Worm (Caenorhabditis elegans) whole organism, L1 larva: ENCODE results near the gene K08F9.3.

Experiments
- C04F5.9 ChIP-seq: sonication (generic microtip); optimal IDR thresholded peaks from 2 replicates; lab custom pipeline; 2016; ENCODE audit warnings: missing genetic modification characterization, missing compliant biosample characterization
- alr-1 ChIP-seq: fragments of 200-800 bp; sonication (Bioruptor generic); optimal IDR thresholded peaks from 2 replicates; lab custom pipeline; 2018; ENCODE audit warnings: borderline replicate concordance, mild to moderate bottlenecking, missing genetic modification characterization, missing compliant biosample characterization
- aly-2 ChIP-seq: fragments of 150-350 bp; optimal IDR thresholded peaks from 2 replicates; lab custom pipeline; 2014; ENCODE audit warnings: missing biosample characterization, missing genetic modification characterization
- ama-1 ChIP-seq: fragments of 150-350 bp; optimal IDR thresholded peaks from 2 replicates; lab custom pipeline; 2014
- ceh-63 ChIP-seq: fragments of 200-800 bp; sonication (Bioruptor generic); optimal IDR thresholded peaks from 2 replicates; lab custom pipeline; 2018; ENCODE audit warnings: mild to moderate bottlenecking, missing genetic modification characterization, missing compliant biosample characterization
- ceh-82 ChIP-seq, 3 experiments: fragments of 150-350 bp in 1 of 3; sonication (generic microtip) in 2 of 3; optimal IDR thresholded peaks; 2 replicates each; lab custom pipeline; 2014 to 2017; ENCODE audit warnings: missing biosample characterization in 3 of 3, missing genetic modification characterization in 3 of 3
- ceh-88 ChIP-seq: fragments of 200-800 bp; sonication (Bioruptor generic); IDR thresholded peaks from 2 replicates; pipeline ENCODE4 v1.3.6; 2022; ENCODE audit warnings: missing genetic modification characterization, missing compliant biosample characterization
- ceh-90 ChIP-seq: sonication (generic microtip); optimal IDR thresholded peaks from 2 replicates; lab custom pipeline; 2016; ENCODE audit warnings: missing genetic modification characterization, missing compliant biosample characterization
- efl-1 ChIP-seq, 4 experiments: fragments of 150-350 bp; optimal IDR thresholded peaks in 3 of 4; peaks in 1 of 4; 1 replicate in 1 of 4; 2 replicates in 3 of 4; lab custom pipeline; 2014; ENCODE audit warnings: missing biosample characterization in 2 of 4, missing genetic modification characterization in 2 of 4, missing genetic modification reagents in 2 of 4
- egl-27 ChIP-seq, 2 experiments: fragments of 150-350 bp in 1 of 2; sonication (generic microtip); optimal IDR thresholded peaks; 3 replicates each; lab custom pipeline; 2017 to 2018; ENCODE audit warnings: missing biosample characterization in 2 of 2, missing genetic modification characterization in 2 of 2, missing genetic modification reagents in 2 of 2
- elt-2 ChIP-seq: sonication (generic microtip); optimal IDR thresholded peaks from 2 replicates; lab custom pipeline; 2016; ENCODE audit warnings: missing genetic modification characterization, mild to moderate bottlenecking, inconsistent platforms, missing compliant biosample characterization, missing genetic modification reagents
- elt-3 ChIP-seq, 6 experiments: fragments of 150-350 bp in 1 of 6; sonication (generic microtip); optimal IDR thresholded peaks; 2 replicates each; lab custom pipeline; 2017 to 2018; ENCODE audit warnings: missing biosample characterization in 6 of 6, missing genetic modification characterization in 6 of 6, inconsistent platforms in 1 of 6
- ets-5 ChIP-seq: fragments of 200-800 bp; sonication (Bioruptor generic); IDR thresholded peaks from 2 replicates; pipeline ENCODE4 v1.3.6; 2022; ENCODE audit warnings: missing genetic modification characterization, missing compliant biosample characterization
- fkh-4 ChIP-seq: sonication (generic microtip); optimal IDR thresholded peaks from 2 replicates; lab custom pipeline; 2016; ENCODE audit warnings: missing compliant biosample characterization, missing genetic modification characterization, borderline replicate concordance
- fkh-8 ChIP-seq: sonication (generic microtip); optimal IDR thresholded peaks from 2 replicates; lab custom pipeline; 2016; ENCODE audit warnings: mild to moderate bottlenecking, missing genetic modification characterization, missing compliant biosample characterization
- hlh-17 ChIP-seq: fragments of 200-800 bp; sonication (Bioruptor generic); optimal IDR thresholded peaks from 2 replicates; lab custom pipeline; 2018; ENCODE audit warnings: missing genetic modification characterization, mild to moderate bottlenecking, missing compliant biosample characterization, moderate library complexity, borderline replicate concordance
- hlh-4 ChIP-seq: sonication (generic microtip); optimal IDR thresholded peaks from 2 replicates; lab custom pipeline; 2016; ENCODE audit warnings: mild to moderate bottlenecking, missing genetic modification characterization, missing compliant biosample characterization
- irx-1 ChIP-seq: sonication (generic microtip); optimal IDR thresholded peaks from 2 replicates; lab custom pipeline; 2016; ENCODE audit warnings: missing genetic modification characterization, missing compliant biosample characterization
- lin-13 ChIP-seq: fragments of 150-350 bp; optimal IDR thresholded peaks from 2 replicates; lab custom pipeline; 2014; ENCODE audit warnings: missing biosample characterization, missing genetic modification reagents, missing genetic modification characterization
- lin-14 ChIP-seq: fragments of 200-800 bp; sonication (Bioruptor generic); optimal IDR thresholded peaks from 2 replicates; lab custom pipeline; 2018; ENCODE audit warnings: mild to moderate bottlenecking, missing genetic modification characterization, moderate library complexity, missing compliant biosample characterization
- lin-15B ChIP-seq: fragments of 150-350 bp; sonication (generic microtip); optimal IDR thresholded peaks from 3 replicates; lab custom pipeline; 2014; ENCODE audit warnings: missing biosample characterization, missing genetic modification characterization
- lsy-2 ChIP-seq, 2 experiments: fragments of 150-350 bp; optimal IDR thresholded peaks; 2 replicates each; lab custom pipeline; 2014; ENCODE audit warnings: missing biosample characterization in 2 of 2, missing genetic modification characterization in 2 of 2
- mep-1 ChIP-seq: fragments of 150-350 bp; optimal IDR thresholded peaks from 2 replicates; lab custom pipeline; 2014; ENCODE audit warnings: missing biosample characterization, missing genetic modification characterization
- nhr-11 ChIP-seq: fragments of 150-350 bp; optimal IDR thresholded peaks from 2 replicates; lab custom pipeline; 2014; ENCODE audit warnings: missing biosample characterization, missing genetic modification characterization
- nhr-237 ChIP-seq: fragments of 150-350 bp; optimal IDR thresholded peaks from 2 replicates; lab custom pipeline; 2014; ENCODE audit warnings: missing biosample characterization, missing genetic modification characterization
- nhr-47 ChIP-seq: sonication (generic microtip); optimal IDR thresholded peaks from 2 replicates; lab custom pipeline; 2016; ENCODE audit warnings: mild to moderate bottlenecking, missing genetic modification characterization, moderate library complexity, missing compliant biosample characterization
- nhr-71 ChIP-seq: sonication (generic microtip); optimal IDR thresholded peaks from 2 replicates; lab custom pipeline; 2016; ENCODE audit warnings: mild to moderate bottlenecking, missing genetic modification characterization, moderate library complexity, missing compliant biosample characterization
- nhr-85 ChIP-seq: sonication (generic microtip); peaks from one replicate; lab custom pipeline; 2016; ENCODE audit warnings: missing genetic modification characterization, inconsistent platforms, missing compliant biosample characterization
- pag-3 ChIP-seq: sonication (generic microtip); optimal IDR thresholded peaks from 2 replicates; lab custom pipeline; 2017; ENCODE audit warnings: missing genetic modification characterization, mild to moderate bottlenecking, missing compliant biosample characterization, antibody characterized with exemption, borderline replicate concordance; ENCODE audit not compliant: insufficient read depth
- pqm-1 ChIP-seq: sonication (generic microtip); optimal IDR thresholded peaks from 3 replicates; lab custom pipeline; 2017; ENCODE audit warnings: missing biosample characterization, missing genetic modification characterization
- snpc-4 ChIP-seq: fragments of 150-350 bp; optimal IDR thresholded peaks from 2 replicates; lab custom pipeline; 2014; ENCODE audit warnings: missing biosample characterization, missing genetic modification characterization
- sox-4 ChIP-seq: sonication (generic microtip); optimal IDR thresholded peaks from 2 replicates; lab custom pipeline; 2016; ENCODE audit warnings: missing genetic modification characterization, missing compliant biosample characterization
- sup-37 ChIP-seq: fragments of 200-800 bp; sonication (Bioruptor generic); optimal IDR thresholded peaks from 2 replicates; lab custom pipeline; 2018; ENCODE audit warnings: mild to moderate bottlenecking, missing genetic modification characterization, missing compliant biosample characterization
- swsn-7 ChIP-seq: sonication (generic microtip); optimal IDR thresholded peaks from 2 replicates; lab custom pipeline; 2016; ENCODE audit warnings: missing genetic modification characterization, missing compliant biosample characterization
- unc-98 ChIP-seq: fragments of 200-800 bp; sonication (Bioruptor generic); IDR thresholded peaks from 2 replicates; pipeline ENCODE4 v1.3.6; 2022; ENCODE audit warnings: missing genetic modification characterization, missing compliant biosample characterization
- ztf-11 ChIP-seq, 2 experiments: sonication (generic microtip); optimal IDR thresholded peaks; 2 replicates each; lab custom pipeline; 2016 to 2017; ENCODE audit warnings: missing genetic modification characterization in 2 of 2, missing biosample characterization in 1 of 2, missing compliant biosample characterization in 1 of 2
- ztf-4 ChIP-seq: fragments of 150-350 bp; optimal IDR thresholded peaks from 2 replicates; lab custom pipeline; 2014; ENCODE audit warnings: missing biosample characterization, missing genetic modification characterization

K08F9.3 gene

DNA sequence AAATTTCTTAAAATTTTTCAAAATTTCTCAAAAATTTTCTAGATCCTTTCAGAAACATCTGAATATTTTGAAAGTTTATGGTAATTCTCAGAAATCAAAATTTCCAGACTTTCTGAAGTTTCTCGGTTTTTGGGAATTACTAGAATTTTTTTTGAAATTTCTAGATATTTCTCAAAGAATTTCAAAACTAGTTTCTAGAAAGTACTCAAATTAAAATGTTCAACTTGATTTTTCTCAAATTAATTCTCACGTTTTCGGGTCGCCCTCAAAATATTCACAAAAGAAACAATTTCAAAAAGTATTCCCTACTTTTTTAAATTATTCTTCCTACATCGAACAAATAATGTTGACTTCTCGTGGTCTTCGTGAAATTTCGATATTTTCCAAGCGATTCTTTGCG is 39.4 kb downstream of the K08F9.3 start, which contains the start of gene T09F5.10:
Gene T09F5.10 (plus strand): TSS at position 301 of the 400 bp plus-strand sequence.
- TF ChIP-seq sup-37 (GFP tag; lab: Kevin White, UChicago) (no peak), lin-13 (GFP tag; lab: Kevin White, UChicago) (no peak), ceh-63 (no peak), ztf-11 (tag; optimal IDR thresholded peaks at IDR 0.05; lab: Kevin White, UChicago) (no peak), aly-2 (tag; lab: Kevin White, UChicago) (no peak), nhr-85 (tag; lab: Kevin White, UChicago) (no peak), ets-5 (no peak), alr-1 (tag; lab: Kevin White, UChicago) (no peak), unc-98 (GFP tag; lab: Robert Waterston, UW) (no peak), pqm-1 (tag; lab: Kevin White, UChicago) (no peak), ztf-4 (tag; lab: Kevin White, UChicago) (no peak), irx-1 (tag; lab: Kevin White, UChicago) (no peak)

- TF ChIP-seq nhr-71 (tag; lab: Kevin White, UChicago) (peak; percentile 59), fkh-8 (tag; lab: Kevin White, UChicago) (peak; percentile 58), ama-1 (lab: Kevin White, UChicago) (no peak), swsn-7 (tag; lab: Kevin White, UChicago) (no peak), elt-3 (tag; optimal IDR thresholded peaks at IDR 0.05; lab: Kevin White, UChicago) (no peak), elt-2 (no peak), nhr-47 (tag; lab: Kevin White, UChicago) (peak; percentile 62), nhr-237 (tag; lab: Kevin White, UChicago) (no peak), lsy-2 (tag; optimal IDR thresholded peaks at IDR 0.05; lab: Kevin White, UChicago) (no peak), ceh-82 (tag; optimal IDR thresholded peaks at IDR 0.05; lab: Kevin White, UChicago) (no peak), snpc-4 (tag; lab: Kevin White, UChicago) (no peak), mep-1 (tag; lab: Kevin White, UChicago) (no peak), sox-4 (tag; lab: Kevin White, UChicago) (no peak), ceh-90 (tag; lab: Kevin White, UChicago) (no peak), hlh-4 (peak; percentile 54), hlh-17 (GFP tag; lab: Kevin White, UChicago) (no peak), nhr-11 (peak; percentile 13), pag-3 (tag; lab: Kevin White, UChicago) (no peak), C04F5.9 (tag; lab: Kevin White, UChicago) (no peak), lin-15B (tag; lab: Kevin White, UChicago) (no peak), ztf-11 (tag; optimal IDR thresholded peaks at IDR 0.05; lab: Kevin White, UChicago) (no peak)
These were observed 41.6 kb downstream of the K08F9.3 start for ce11 chrV:15181899-15182298.

- TF ChIP-seq lin-14 (no peak), fkh-4 (tag; lab: Kevin White, UChicago) (no peak), ceh-88 (GFP tag; lab: Robert Waterston, UW) (no peak), elt-2 (peak; percentile 5), ceh-90 (tag; lab: Kevin White, UChicago) (no peak), ceh-82 (tag; optimal IDR thresholded peaks at IDR 0.05; lab: Kevin White, UChicago) (no peak), egl-27 (tag; optimal IDR thresholded peaks at IDR 0.05; lab: Kevin White, UChicago) (no peak), efl-1 (optimal IDR thresholded peaks at IDR 0.05; lab: Kevin White, UChicago) (no peak), efl-1 (GFP tag; optimal IDR thresholded peaks at IDR 0.05 in 1 of 2; lab: Kevin White, UChicago) (peak in 1 of 2 experiments; percentile 83)
These were observed 42.1 kb downstream of the K08F9.3 start, which contains the start of gene fbxa-84 for ce11 chrV:15182407-15182806. fbxa-84 (plus strand) TSS chrV:15182440.
